Worm (Caenorhabditis elegans) whole organism, dauer: ENCODE data around the gene srd-12.

Experiments used
- unc-62 ChIP-seq: sonication (generic microtip); optimal IDR thresholded peaks from 2 replicates; lab custom pipeline; 2017; ENCODE audit warnings: missing biosample characterization, missing genetic modification reagents, missing genetic modification characterization

The srd-12 gene

ce11 chrIV:5655966-5656389, 25.9 kb upstream of the srd-12 start:
- no peak for TF ChIP-seq unc-62

- TF ChIP-seq unc-62 = no peak
These were observed 24.6 kb upstream of the srd-12 start for ce11 chrIV:5654693-5655092.

DNA sequence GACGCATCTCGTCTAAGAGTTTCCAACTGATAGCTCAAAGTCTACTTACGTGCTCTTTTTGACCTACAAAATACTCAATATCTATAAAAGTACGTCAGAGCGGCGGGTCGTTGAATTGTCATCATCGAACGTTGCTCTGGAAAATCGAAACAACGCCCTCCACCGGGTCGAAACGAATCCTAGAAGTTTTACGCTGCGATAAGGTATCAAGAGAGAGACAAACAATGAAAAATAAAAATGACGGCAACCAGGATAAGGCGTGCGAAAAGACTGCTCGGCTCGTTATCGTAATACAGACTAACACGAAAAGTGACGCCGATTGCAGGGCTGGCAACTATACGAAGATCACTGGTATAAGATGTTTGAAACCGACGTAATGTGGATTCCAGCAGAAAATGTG, 24.1 kb upstream of the srd-12 start:
- TF ChIP-seq unc-62 = no peak

DNA sequence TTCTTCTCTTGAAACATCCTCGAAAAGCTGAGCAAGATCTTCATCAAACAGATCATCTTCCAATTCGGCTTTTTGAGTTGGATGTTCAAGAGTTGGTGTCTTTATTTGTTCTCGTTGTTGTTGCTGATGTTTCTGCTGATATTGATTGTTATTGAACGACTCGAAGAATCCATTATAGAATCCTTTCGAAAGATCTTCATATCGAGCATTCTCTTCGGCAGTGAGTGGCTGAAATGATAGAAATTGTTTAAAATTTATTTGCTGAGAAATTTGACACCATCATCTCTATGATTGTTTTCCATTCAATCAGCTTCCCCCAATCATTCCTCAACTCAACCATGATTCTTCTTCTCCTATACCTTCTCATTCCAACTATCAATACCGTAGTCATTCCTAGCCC, 23.6 kb upstream of the srd-12 start, which contains the start of gene clec-178:
TSS of gene clec-178 (plus strand) at position 301 of the 400 bp plus-strand sequence.
- no peak for TF ChIP-seq unc-62

DNA sequence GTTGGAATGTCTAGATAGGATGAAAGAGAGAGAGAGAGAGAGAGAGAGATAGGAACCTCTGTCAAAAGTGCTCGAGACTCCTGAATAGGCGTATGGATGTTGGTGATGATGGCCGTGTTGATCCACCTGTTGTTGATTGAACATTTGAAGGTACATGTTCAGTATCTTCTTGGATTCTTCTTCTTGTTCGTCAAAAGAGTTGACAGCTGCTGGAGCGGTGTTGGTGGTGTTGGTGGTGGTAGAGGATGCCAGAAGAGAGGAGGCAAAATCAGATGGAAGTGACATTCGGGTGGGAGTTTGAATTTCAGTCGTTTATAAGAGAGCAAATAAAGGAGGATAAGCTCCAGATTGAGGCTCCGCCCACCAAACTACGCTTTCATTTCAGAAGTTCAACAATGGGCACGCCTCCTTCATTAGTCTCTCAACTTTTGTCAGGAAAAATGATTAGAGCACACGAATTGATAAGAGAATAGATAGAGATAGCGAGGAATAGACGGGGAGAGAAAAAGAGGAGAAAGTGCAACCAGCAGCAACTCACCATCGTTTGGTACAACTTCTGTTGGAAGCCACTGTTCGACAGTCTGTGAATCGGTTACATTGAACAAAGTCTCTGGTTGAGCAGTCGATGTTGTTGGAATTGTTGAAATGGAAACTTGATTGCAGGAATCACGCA, 22.9 kb upstream of the srd-12 start:
- TF ChIP-seq unc-62 = no peak

ce11 chrIV:5650761-5651332, 20.8 kb upstream of the srd-12 start:
- TF ChIP-seq unc-62 = no peak

- TF ChIP-seq unc-62 = no peak
These were observed 19.1 kb upstream of the srd-12 start, which contains the start of gene csn-5 for ce11 chrIV:5649073-5649583. csn-5 (plus strand) TSS chrIV:5649533.

- no peak for TF ChIP-seq unc-62
These were observed 15.5 kb upstream of the srd-12 start, which contains the start of the genes srd-8 and B0547.2 for ce11 chrIV:5645514-5646052. srd-8 (minus strand) TSS chrIV:5645614. B0547.2 (plus strand) TSS chrIV:5646002.

ce11 chrIV:5635551-5635950, 5.5 kb upstream of the srd-12 start, which contains the start of gene srd-13:
srd-13 (minus strand) TSS chrIV:5635651.
- no peak for TF ChIP-seq unc-62

ce11 chrIV:5632536-5632935, 2.5 kb upstream of the srd-12 start:
- TF ChIP-seq unc-62 = no peak

ce11 chrIV:5631628-5632027, 1.6 kb upstream of the srd-12 start, which contains the start of gene ttbk-8.2:
ttbk-8.2 (plus strand) TSS chrIV:5631928.
- TF ChIP-seq unc-62 = no peak

ce11 chrIV:5627056-5627455, 3.0 kb downstream of the srd-12 start, which contains the start of gene srsx-14:
srsx-14 (minus strand) TSS chrIV:5627156.
- TF ChIP-seq unc-62 = no peak

DNA sequence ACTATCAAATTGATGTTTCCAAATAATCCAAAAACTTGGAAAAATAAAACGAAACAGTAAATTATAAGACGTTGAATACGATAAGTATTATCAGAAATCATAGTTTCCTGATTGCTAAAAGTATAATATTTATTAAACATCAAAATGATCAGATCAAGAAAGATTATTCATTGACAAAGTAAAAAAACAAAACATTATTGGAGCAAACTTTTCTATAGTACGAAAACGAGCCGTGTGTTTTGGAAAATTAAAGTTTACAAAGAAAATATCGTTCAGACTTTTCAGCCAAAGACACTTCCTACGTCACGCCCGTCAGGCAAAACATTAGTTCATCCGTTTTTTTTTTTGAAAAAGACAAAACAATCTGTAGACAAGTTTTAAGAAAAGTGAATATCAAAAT, 6.3 kb downstream of the srd-12 start, which contains the start of gene srsx-15:
TSS of gene srsx-15 (minus strand) at position 101 of the 400 bp plus-strand sequence.
- no peak for TF ChIP-seq unc-62

DNA sequence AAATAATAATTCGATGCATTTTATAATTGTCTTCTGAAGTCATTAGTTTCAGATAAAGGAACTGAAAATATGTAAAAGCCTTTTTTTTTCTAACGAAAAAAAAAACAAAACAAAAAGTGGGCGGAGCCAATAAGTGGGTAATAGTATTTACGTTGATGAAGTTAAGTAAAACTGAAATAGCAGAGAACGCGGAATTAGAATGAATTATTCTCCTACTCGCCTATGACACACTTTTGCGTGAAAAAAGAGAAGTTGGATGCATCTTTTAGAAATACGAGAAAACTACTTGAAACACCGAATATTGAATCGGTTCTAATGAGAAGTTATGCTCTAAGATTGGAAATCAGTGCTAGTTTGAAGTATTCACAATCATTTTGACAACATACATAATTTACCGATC, 10.4 kb downstream of the srd-12 start, which contains the start of gene srsx-16:
TSS of gene srsx-16 (minus strand) at position 101 of the 400 bp plus-strand sequence.
- TF ChIP-seq unc-62 = no peak

ce11 chrIV:5614558-5615026, 15.5 kb downstream of the srd-12 start, which contains the start of gene C39H7.4:
C39H7.4 (minus strand) TSS chrIV:5614608.
- no peak for TF ChIP-seq unc-62

ce11 chrIV:5607343-5607742, 22.7 kb downstream of the srd-12 start:
- TF ChIP-seq unc-62 = no peak

DNA sequence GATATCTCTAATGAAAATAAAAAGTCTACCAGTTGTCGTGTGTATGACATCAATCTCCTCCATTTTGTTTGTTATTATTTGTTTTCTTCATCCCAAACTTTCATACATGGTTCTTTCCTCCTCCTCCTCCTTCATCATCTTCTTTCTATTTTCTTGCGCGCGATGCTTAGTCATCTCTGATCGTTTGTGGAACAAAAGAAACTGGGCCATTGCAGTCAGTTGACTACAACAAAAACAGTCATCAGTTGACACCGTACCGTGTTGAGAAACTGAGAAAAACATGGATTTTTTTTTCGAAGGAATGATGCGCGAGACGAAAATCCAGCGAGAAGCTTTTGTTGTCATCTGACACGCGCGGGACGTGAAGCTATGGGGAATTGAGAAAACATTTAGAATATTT, 24.8 kb downstream of the srd-12 start:
- TF ChIP-seq unc-62 = no peak
